Fruit fly (Drosophila melanogaster) Kc167 (cell line): Measurements from ENCODE around the gene Grip84.

Experiments used
- Myc ChIP-seq: fragments of >200 bp; optimal IDR thresholded peaks from 2 replicates; lab custom pipeline; 2017; ENCODE audit warnings: missing external identifiers
- Sin3A ChIP-seq: fragments of >200 bp; optimal IDR thresholded peaks from 2 replicates; lab custom pipeline; 2018; ENCODE audit warnings: missing external identifiers
- h ChIP-seq: fragments of >200 bp; optimal IDR thresholded peaks from 3 replicates; lab custom pipeline; 2018; ENCODE audit warnings: missing external identifiers
- ttk ChIP-seq: sonication (Bioruptor generic); optimal IDR thresholded peaks from 2 replicates; lab custom pipeline; 2017; ENCODE audit warnings: missing external identifiers

dm6 chrX:19585142-19585541 is 19.6 kb upstream of the Grip84 start:
- no peak for TF ChIP-seq Myc (lab: Kevin White, UChicago)
- TF ChIP-seq Sin3A: no peak
- TF ChIP-seq h (lab: Kevin White, UChicago): no peak
- no peak for TF ChIP-seq ttk (lab: Kevin White, UChicago)
